Fruit fly (Drosophila melanogaster) whole organism, embryonic: Measurements from ENCODE around the gene Prp16.

Experiments used
- CG10565 ChIP-seq: fragments of 200-800 bp; sonication (Bioruptor generic); optimal IDR thresholded peaks from 3 replicates; lab custom pipeline; 2016; ENCODE audit warnings: missing biosample characterization, mild to moderate bottlenecking, missing genetic modification characterization
- CG11504 ChIP-seq: fragments of 200-800 bp; sonication (Bioruptor generic); optimal IDR thresholded peaks from 3 replicates; lab custom pipeline; 2019; ENCODE audit warnings: missing biosample characterization, mild to moderate bottlenecking, missing genetic modification characterization, moderate library complexity
- CG1233 ChIP-seq: fragments of 200-800 bp; sonication (Bioruptor generic); optimal IDR thresholded peaks from 4 replicates; lab custom pipeline; 2018; ENCODE audit warnings: missing biosample characterization, mild to moderate bottlenecking, missing genetic modification characterization
- CG12391 ChIP-seq: fragments of 200-800 bp; sonication (Bioruptor generic); optimal IDR thresholded peaks from 3 replicates; lab custom pipeline; 2018; ENCODE audit warnings: missing biosample characterization, mild to moderate bottlenecking, missing genetic modification characterization, moderate library complexity
- CG13287 ChIP-seq: fragments of 200-800 bp; sonication (Bioruptor generic); IDR thresholded peaks from 2 replicates; pipeline ENCODE4 v1.3.6; 2022; ENCODE audit warnings: missing biosample characterization, missing genetic modification characterization; ENCODE audit not compliant: partially characterized antibody
- CG14965 ChIP-seq: fragments of 200-800 bp; sonication (Bioruptor generic); optimal IDR thresholded peaks from 2 replicates; lab custom pipeline; 2016; ENCODE audit warnings: missing biosample characterization, missing genetic modification characterization, borderline replicate concordance
- CG17328 ChIP-seq: fragments of 200-800 bp; sonication (Bioruptor generic); IDR thresholded peaks from 2 replicates; pipeline ENCODE4 v1.3.6; 2022; ENCODE audit warnings: missing biosample characterization, missing genetic modification characterization
- CG17385 ChIP-seq: fragments of 200-800 bp; sonication (Bioruptor generic); optimal IDR thresholded peaks from 3 replicates; lab custom pipeline; 2018; ENCODE audit warnings: missing biosample characterization, mild to moderate bottlenecking, missing genetic modification characterization
- CG1832 ChIP-seq: fragments of 200-800 bp; sonication (Bioruptor generic); optimal IDR thresholded peaks from 2 replicates; lab custom pipeline; 2017; ENCODE audit warnings: missing biosample characterization, mild to moderate bottlenecking, missing genetic modification characterization, inconsistent platforms
- CG18599 ChIP-seq: fragments of 200-800 bp; sonication (Bioruptor generic); optimal IDR thresholded peaks from 3 replicates; lab custom pipeline; 2017; ENCODE audit warnings: missing biosample characterization, missing genetic modification characterization, mild to moderate bottlenecking, moderate library complexity, missing genetic modification reagents
- CG2120 ChIP-seq: fragments of 200-800 bp; sonication (Bioruptor generic); optimal IDR thresholded peaks from 3 replicates; lab custom pipeline; 2016; ENCODE audit warnings: missing biosample characterization, missing genetic modification characterization
- CG30020 ChIP-seq: fragments of 200-800 bp; optimal IDR thresholded peaks from 2 replicates; lab custom pipeline; 2019; ENCODE audit warnings: missing biosample characterization, mild to moderate bottlenecking, missing genetic modification characterization, moderate library complexity
- CG31388 ChIP-seq: fragments of 200-800 bp; sonication (Bioruptor generic); optimal IDR thresholded peaks from 2 replicates; lab custom pipeline; 2016; ENCODE audit warnings: missing biosample characterization, missing genetic modification characterization
- CG3726 ChIP-seq: fragments of 200-800 bp; sonication (Bioruptor generic); IDR thresholded peaks from 3 replicates; pipeline ENCODE4, ENCODE4 v1.3.6; 2022; ENCODE audit warnings: missing biosample characterization, missing genetic modification characterization
- CG3847 ChIP-seq: fragments of 200-800 bp; sonication (Bioruptor generic); IDR thresholded peaks from 2 replicates; pipeline ENCODE4 v1.3.6; 2022; ENCODE audit warnings: missing biosample characterization, missing genetic modification characterization
- CG4707 ChIP-seq: fragments of 200-800 bp; sonication (Bioruptor generic); optimal IDR thresholded peaks from 2 replicates; lab custom pipeline; 2018; ENCODE audit warnings: missing biosample characterization, mild to moderate bottlenecking, missing genetic modification characterization, moderate library complexity
- CG4854 ChIP-seq: fragments of 200-800 bp; sonication (Bioruptor generic); optimal IDR thresholded peaks from 2 replicates; lab custom pipeline; 2016; ENCODE audit warnings: missing biosample characterization, missing genetic modification characterization, inconsistent platforms
- CG6854 ChIP-seq: fragments of 200-800 bp; sonication (Bioruptor generic); optimal IDR thresholded peaks from 3 replicates; lab custom pipeline; 2017; ENCODE audit warnings: missing biosample characterization, mild to moderate bottlenecking, missing genetic modification characterization
- CG9932 ChIP-seq: fragments of 200-800 bp; sonication (Bioruptor generic); IDR thresholded peaks from 2 replicates; pipeline ENCODE4 v1.3.6; 2022; ENCODE audit warnings: missing biosample characterization, missing genetic modification characterization
- CrebB ChIP-seq: fragments of 200-800 bp; sonication (Bioruptor generic); optimal IDR thresholded peaks from 3 replicates; lab custom pipeline; 2018; ENCODE audit warnings: missing biosample characterization, mild to moderate bottlenecking, missing genetic modification characterization
- D ChIP-seq, 2 experiments: fragments of 200-800 bp in 1 of 2; fragments of >200 bp in 1 of 2; sonication (Bioruptor generic) in 1 of 2; optimal IDR thresholded peaks; 2 replicates in 1 of 2; 3 replicates in 1 of 2; lab custom pipeline; 2017; ENCODE audit warnings: mild to moderate bottlenecking in 1 of 2, missing biosample characterization in 1 of 2, missing genetic modification characterization in 1 of 2, missing genetic modification reagents in 1 of 2
- Dad ChIP-seq: fragments of 200-800 bp; sonication (Bioruptor generic); optimal IDR thresholded peaks from 3 replicates; lab custom pipeline; 2016; ENCODE audit warnings: missing biosample characterization, missing genetic modification characterization
- Eip74EF ChIP-seq, 2 experiments: fragments of 200-800 bp in 1 of 2; fragments of >200 bp in 1 of 2; sonication (Bioruptor generic) in 1 of 2; optimal IDR thresholded peaks; 2 replicates each; lab custom pipeline; 2017 to 2019; ENCODE audit warnings: missing biosample characterization in 2 of 2, missing genetic modification characterization in 2 of 2, mild to moderate bottlenecking in 1 of 2, moderate library complexity in 1 of 2
- Ets65A ChIP-seq: fragments of 200-800 bp; sonication (Bioruptor generic); peaks from one replicate; lab custom pipeline; 2016; ENCODE audit warnings: missing biosample characterization, missing genetic modification characterization
- Gug ChIP-seq: fragments of 200-800 bp; sonication (Bioruptor generic); IDR thresholded peaks from 4 replicates; pipeline ENCODE4 v1.3.6; 2022; ENCODE audit warnings: missing biosample characterization, missing genetic modification characterization
- HmgZ ChIP-seq: fragments of 200-800 bp; sonication (Bioruptor generic); optimal IDR thresholded peaks from 2 replicates; lab custom pipeline; 2018; ENCODE audit warnings: missing biosample characterization, mild to moderate bottlenecking, missing genetic modification characterization
- Jarid2 ChIP-seq: fragments of 200-800 bp; sonication (Bioruptor generic); optimal IDR thresholded peaks from 3 replicates; lab custom pipeline; 2017; ENCODE audit warnings: mild to moderate bottlenecking, missing biosample characterization, missing genetic modification reagents, missing genetic modification characterization
- NC2β ChIP-seq: fragments of 200-800 bp; sonication (Bioruptor generic); optimal IDR thresholded peaks from 2 replicates; lab custom pipeline; 2016; ENCODE audit warnings: missing biosample characterization, missing genetic modification characterization
- Opbp ChIP-seq: fragments of 200-800 bp; sonication (Bioruptor generic); IDR thresholded peaks from 3 replicates; pipeline ENCODE4 v1.3.6; 2022; ENCODE audit warnings: missing biosample characterization, missing genetic modification characterization; ENCODE audit not compliant: partially characterized antibody
- Sin3A ChIP-seq: fragments of >200 bp; optimal IDR thresholded peaks from 2 replicates; lab custom pipeline; 2018
- Vsx1 ChIP-seq: fragments of 200-800 bp; sonication (Bioruptor generic); optimal IDR thresholded peaks from 2 replicates; lab custom pipeline; 2017; ENCODE audit warnings: missing biosample characterization, mild to moderate bottlenecking, missing genetic modification characterization, missing genetic modification reagents
- chif ChIP-seq, 2 experiments: fragments of 200-800 bp; sonication (Bioruptor generic); optimal IDR thresholded peaks; 3 replicates each; lab custom pipeline; 2016; ENCODE audit warnings: missing biosample characterization in 2 of 2, missing genetic modification characterization in 2 of 2
- da ChIP-seq: fragments of 200-800 bp; sonication (Bioruptor generic); optimal IDR thresholded peaks from 2 replicates; lab custom pipeline; 2016; ENCODE audit warnings: missing biosample characterization, missing genetic modification characterization
- dmrt11E ChIP-seq: fragments of 200-800 bp; sonication (Bioruptor generic); optimal IDR thresholded peaks from 3 replicates; lab custom pipeline; 2018; ENCODE audit warnings: missing biosample characterization, mild to moderate bottlenecking, missing genetic modification characterization, moderate library complexity
- dpn ChIP-seq, 2 experiments: fragments of 200-800 bp; sonication (Bioruptor generic); optimal IDR thresholded peaks; 3 replicates each; lab custom pipeline; 2016; ENCODE audit warnings: missing biosample characterization in 2 of 2, missing genetic modification characterization in 2 of 2
- ewg ChIP-seq: fragments of 200-800 bp; sonication (Bioruptor generic); optimal IDR thresholded peaks from 3 replicates; lab custom pipeline; 2017; ENCODE audit warnings: mild to moderate bottlenecking, missing biosample characterization, missing genetic modification reagents, missing genetic modification characterization
- her ChIP-seq: fragments of 200-800 bp; sonication (Bioruptor generic); optimal IDR thresholded peaks from 2 replicates; lab custom pipeline; 2016; ENCODE audit warnings: missing biosample characterization, missing genetic modification characterization
- insv ChIP-seq, 2 experiments: fragments of 200-800 bp; sonication (Bioruptor generic); optimal IDR thresholded peaks; 3 replicates each; lab custom pipeline; 2016 to 2018; ENCODE audit warnings: missing biosample characterization in 2 of 2, missing genetic modification characterization in 2 of 2
- lola ChIP-seq, 3 experiments: fragments of >200 bp in 2 of 3; fragments of 200-800 bp in 1 of 3; sonication (Bioruptor generic) in 1 of 3; optimal IDR thresholded peaks; 2 replicates each; lab custom pipeline; 2017 to 2019; ENCODE audit warnings: missing biosample characterization in 3 of 3, missing genetic modification characterization in 3 of 3, mild to moderate bottlenecking in 1 of 3, moderate library complexity in 1 of 3
- nerfin-2 ChIP-seq: fragments of 200-800 bp; sonication (Bioruptor generic); IDR thresholded peaks from 2 replicates; pipeline ENCODE4 v1.3.6; 2022; ENCODE audit warnings: missing biosample characterization, missing genetic modification characterization; ENCODE audit not compliant: partially characterized antibody
- otp ChIP-seq: fragments of 200-800 bp; sonication (Bioruptor generic); IDR thresholded peaks from 3 replicates; pipeline ENCODE4, ENCODE4 v1.3.6; 2022; ENCODE audit warnings: missing biosample characterization, missing genetic modification characterization
- pnt ChIP-seq: fragments of 200-800 bp; sonication (Bioruptor generic); optimal IDR thresholded peaks from 3 replicates; lab custom pipeline; 2016; ENCODE audit warnings: missing biosample characterization, missing genetic modification characterization
- prd ChIP-seq, 3 experiments: fragments of >200 bp in 2 of 3; fragments of 200-800 bp in 1 of 3; sonication (Bioruptor generic) in 1 of 3; optimal IDR thresholded peaks in 2 of 3; IDR thresholded peaks in 1 of 3; 2 replicates in 2 of 3; 3 replicates in 1 of 3; pipeline versions ENCODE4 v1.3.6 to Lab custom; 2017 to 2022; ENCODE audit warnings: missing biosample characterization in 1 of 3, missing genetic modification characterization in 1 of 3
- scrt ChIP-seq: fragments of 200-800 bp; sonication (Bioruptor generic); optimal IDR thresholded peaks from 2 replicates; lab custom pipeline; 2018; ENCODE audit warnings: missing biosample characterization, mild to moderate bottlenecking, missing genetic modification characterization, moderate library complexity
- sr ChIP-seq: fragments of 200-800 bp; sonication (Bioruptor generic); IDR thresholded peaks from 3 replicates; pipeline ENCODE4 v1.3.6; 2022; ENCODE audit warnings: missing biosample characterization, missing genetic modification characterization
- tll ChIP-seq, 2 experiments: fragments of 200-800 bp in 1 of 2; fragments of >200 bp in 1 of 2; sonication (Bioruptor generic) in 1 of 2; optimal IDR thresholded peaks; 2 replicates each; lab custom pipeline; 2017 to 2019; ENCODE audit warnings: missing biosample characterization in 2 of 2, missing genetic modification characterization in 2 of 2, mild to moderate bottlenecking in 1 of 2, moderate library complexity in 1 of 2
- unc-4 ChIP-seq: fragments of 200-800 bp; sonication (Bioruptor generic); IDR thresholded peaks from 2 replicates; pipeline ENCODE4 v1.3.6; 2022; ENCODE audit warnings: missing biosample characterization, missing genetic modification characterization; ENCODE audit not compliant: partially characterized antibody

The Prp16 gene

DNA sequence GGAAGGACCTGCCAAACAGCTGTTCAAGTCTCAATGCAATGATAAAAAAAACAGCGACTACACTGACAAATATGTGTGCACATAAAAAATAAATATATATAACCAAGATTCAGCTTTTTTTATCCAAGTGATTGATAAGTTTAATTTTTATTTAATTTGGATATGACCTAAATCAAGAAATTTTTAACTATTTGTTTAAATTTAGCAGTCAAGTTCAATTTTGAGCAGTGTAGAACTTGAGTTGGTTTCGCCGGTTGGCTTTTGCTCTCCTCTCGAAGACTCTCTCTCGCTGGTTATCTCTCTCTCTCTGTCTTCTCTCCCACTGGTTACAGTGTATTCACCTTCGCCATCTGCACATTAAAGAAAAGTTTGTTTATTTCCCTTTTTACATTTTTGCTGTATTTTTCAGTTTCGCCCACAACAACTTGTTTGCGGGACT, 16.9 kb downstream of the Prp16 start (continued):
- TF ChIP-seq NC2β (GFP tag; lab: Kevin White, UChicago) (peak; percentile 71), nerfin-2 (GFP tag; lab: Robert Waterston, UW) (no peak), CG4707 (GFP tag; lab: Kevin White, UChicago) (peak; percentile 44), otp (GFP tag; lab: Robert Waterston, UW) (peak; percentile 78; the same call in 2 of the 3 replicates), Opbp (GFP tag; lab: Robert Waterston, UW) (no peak), CG6854 (GFP tag; lab: Kevin White, UChicago) (peak; percentile 80), ewg (GFP tag; lab: Kevin White, UChicago) (peak; percentile 67), sr (GFP tag; lab: Robert Waterston, UW) (no peak), CrebB (peak; percentile 72), Vsx1 (GFP tag; lab: Kevin White, UChicago) (peak; percentile 58), tll (GFP tag; optimal IDR thresholded peaks at IDR 0.05; lab: Kevin White, UChicago) (no peak), CG18599 (GFP tag; lab: Kevin White, UChicago) (peak; percentile 91), chif (GFP tag; optimal IDR thresholded peaks at IDR 0.05; lab: Kevin White, UChicago) (peak; percentile 73 to 81), Gug (GFP tag; lab: Robert Waterston, UW) (peak; percentile 44; the same call in 2 of the 4 replicates), CG17385 (GFP tag; lab: Kevin White, UChicago) (peak; percentile 84), CG11504 (peak; percentile 93), Ets65A (peak; percentile 88), CG14965 (GFP tag; lab: Kevin White, UChicago) (no peak), Eip74EF (GFP tag; optimal IDR thresholded peaks at IDR 0.05; lab: Kevin White, UChicago) (peak in 1 of 2 experiments; percentile 92), CG30020 (peak; percentile 51), pnt (GFP tag; lab: Kevin White, UChicago) (peak; percentile 73), Jarid2 (GFP tag; lab: Kevin White, UChicago) (peak; percentile 51), CG1832 (GFP tag; lab: Kevin White, UChicago) (no peak), Sin3A (no peak), CG13287 (GFP tag; lab: Robert Waterston, UW) (no peak), CG31388 (GFP tag; lab: Kevin White, UChicago) (peak; percentile 66), CG12391 (tag; lab: Kevin White, UChicago) (peak; percentile 91), da (GFP tag; lab: Kevin White, UChicago) (peak; percentile 53), CG4854 (peak; percentile 57), Dad (peak; percentile 52), her (GFP tag; lab: Kevin White, UChicago) (no peak), scrt (peak; percentile 74), CG9932 (peak; percentile 85), CG2120 (GFP tag; lab: Kevin White, UChicago) (peak; percentile 88), dmrt11E (tag; lab: Kevin White, UChicago) (peak; percentile 87), D (optimal IDR thresholded peaks at IDR 0.05; lab: Kevin White, UChicago) (no peak), D (GFP tag; optimal IDR thresholded peaks at IDR 0.05; lab: Kevin White, UChicago) (peak; percentile 78), CG1233 (GFP tag; lab: Kevin White, UChicago) (peak; percentile 83), CG3726 (GFP tag; lab: Robert Waterston, UW) (peak; percentile 77; the same call in 2 of the 3 replicates), HmgZ (tag; lab: Kevin White, UChicago) (peak; percentile 79), CG3847 (GFP tag; lab: Robert Waterston, UW) (peak; percentile 85), CG17328 (peak; percentile 91), prd (optimal IDR thresholded peaks at IDR 0.05; lab: Kevin White, UChicago) (no peak), prd (GFP tag; IDR thresholded peaks at IDR 0.05; lab: Robert Waterston, UW) (peak; percentile 93), unc-4 (GFP tag; lab: Robert Waterston, UW) (no peak), CG10565 (GFP tag; lab: Kevin White, UChicago) (peak; percentile 28), insv (GFP tag; optimal IDR thresholded peaks at IDR 0.05; lab: Kevin White, UChicago) (peak in 1 of 2 experiments; percentile 21), dpn (GFP tag; optimal IDR thresholded peaks at IDR 0.05; lab: Kevin White, UChicago) (peak; percentile 83 to 86), lola (GFP tag; optimal IDR thresholded peaks at IDR 0.05; lab: Kevin White, UChicago) (peak in 1 of 3 experiments; percentile 83)
